Worm (Caenorhabditis elegans): ENCODE results near the gene cpin-1.
A peak's percentile ranks its signal among the peaks of the same experiment; 100 is the strongest.

cpin-1 gene

ce11 chrIV:9469293-9469692 is 18.8 kb downstream of the cpin-1 start:
- TF ChIP-seq sma-9 (GFP tag; optimal IDR thresholded peaks at IDR 0.05): peak; percentile 7
- TF ChIP-seq sma-9 (tag; optimal IDR thresholded peaks at IDR 0.05): no peak
- no peak for TF ChIP-seq lin-13 (GFP tag; optimal IDR thresholded peaks at IDR 0.05)

- peak; percentile 51 for TF ChIP-seq nhr-129 (tag; optimal IDR thresholded peaks at IDR 0.05)
- TF ChIP-seq dmd-4 (tag; optimal IDR thresholded peaks at IDR 0.05): no peak
- peak; percentile 65 for TF ChIP-seq nhr-21 (tag; optimal IDR thresholded peaks at IDR 0.05)
- no peak for TF ChIP-seq gmeb-1 (tag; optimal IDR thresholded peaks at IDR 0.05)
- TF ChIP-seq elt-3 (tag; optimal IDR thresholded peaks at IDR 0.05): no peak
- no peak for TF ChIP-seq ztf-11 (tag; optimal IDR thresholded peaks at IDR 0.05)
- TF ChIP-seq nhr-25 (tag; optimal IDR thresholded peaks at IDR 0.05): peak; percentile 41
- TF ChIP-seq ceh-16 (tag; optimal IDR thresholded peaks at IDR 0.05): peak; percentile 22
- TF ChIP-seq zag-1 (tag; optimal IDR thresholded peaks at IDR 0.05): no peak
- TF ChIP-seq lsy-2 (tag; optimal IDR thresholded peaks at IDR 0.05): no peak
- no peak for TF ChIP-seq ama-1 (optimal IDR thresholded peaks at IDR 0.05)
- no peak for TF ChIP-seq ztf-1 (GFP tag; conservative IDR thresholded peaks at IDR 0.05)
- peak; percentile 78 for TF ChIP-seq Y55F3AM.14 (GFP tag; optimal IDR thresholded peaks at IDR 0.05)
- no peak for TF ChIP-seq sem-4 (tag; optimal IDR thresholded peaks at IDR 0.05)
- no peak for TF ChIP-seq lin-13 (GFP tag; optimal IDR thresholded peaks at IDR 0.05)
- TF ChIP-seq mdl-1 (tag; optimal IDR thresholded peaks at IDR 0.05): no peak
- TF ChIP-seq egl-27 (tag; optimal IDR thresholded peaks at IDR 0.05): no peak
- no peak for TF ChIP-seq unc-62 (GFP tag; optimal IDR thresholded peaks at IDR 0.05)
- TF ChIP-seq nhr-11 (tag; optimal IDR thresholded peaks at IDR 0.05): peak; percentile 15
- TF ChIP-seq unc-39 (tag; optimal IDR thresholded peaks at IDR 0.05): no peak
- no peak for TF ChIP-seq aly-2 (tag; optimal IDR thresholded peaks at IDR 0.05)
- no peak for TF ChIP-seq ztf-4 (tag; optimal IDR thresholded peaks at IDR 0.05)
- TF ChIP-seq sma-9 (GFP tag; optimal IDR thresholded peaks at IDR 0.05): peak; percentile 86
- TF ChIP-seq sma-9 (tag; optimal IDR thresholded peaks at IDR 0.05): no peak
- no peak for TF ChIP-seq nhr-12 (tag; optimal IDR thresholded peaks at IDR 0.05)
- TF ChIP-seq nhr-10 (tag; optimal IDR thresholded peaks at IDR 0.05): no peak
- no peak for TF ChIP-seq lin-39 (tag; optimal IDR thresholded peaks at IDR 0.05)
- TF ChIP-seq nhr-77 (tag; optimal IDR thresholded peaks at IDR 0.05): no peak
- peak; percentile 44 for TF ChIP-seq blmp-1 (tag; optimal IDR thresholded peaks at IDR 0.05; ENCODE audit: insufficient read depth)
- peak; percentile 37 for TF ChIP-seq C34F6.9 (tag; optimal IDR thresholded peaks at IDR 0.05)
- peak; percentile 58 for TF ChIP-seq fos-1 (tag; optimal IDR thresholded peaks at IDR 0.05)
- TF ChIP-seq nhr-237 (tag; optimal IDR thresholded peaks at IDR 0.05): no peak
- no peak for TF ChIP-seq ceh-82 (tag; optimal IDR thresholded peaks at IDR 0.05)
- peak; percentile 3 for TF ChIP-seq crh-2 (tag; optimal IDR thresholded peaks at IDR 0.05)
- TF ChIP-seq nhr-6 (tag; optimal IDR thresholded peaks at IDR 0.05): no peak
- peak; percentile 44 for TF ChIP-seq sma-3 (GFP tag; optimal IDR thresholded peaks at IDR 0.05)
- peak; percentile 13 for TF ChIP-seq mab-5 (tag; optimal IDR thresholded peaks at IDR 0.05)
- no peak for TF ChIP-seq snpc-4 (tag; optimal IDR thresholded peaks at IDR 0.05)
- TF ChIP-seq lin-11 (tag; optimal IDR thresholded peaks at IDR 0.05): no peak
- TF ChIP-seq F13H6.1 (tag; optimal IDR thresholded peaks at IDR 0.05): no peak
- no peak for TF ChIP-seq mbf-1 (tag; optimal IDR thresholded peaks at IDR 0.05)
- no peak for TF ChIP-seq elt-1 (tag; optimal IDR thresholded peaks at IDR 0.05)
- TF ChIP-seq peb-1 (tag; optimal IDR thresholded peaks at IDR 0.05): no peak
- TF ChIP-seq alr-1 (tag; optimal IDR thresholded peaks at IDR 0.05): no peak
- TF ChIP-seq unc-55 (GFP tag; optimal IDR thresholded peaks at IDR 0.05): no peak
- no peak for TF ChIP-seq skn-1 (tag; optimal IDR thresholded peaks at IDR 0.05)
- TF ChIP-seq nhr-23 (tag; optimal IDR thresholded peaks at IDR 0.05): no peak
- TF ChIP-seq R02D3.7 (tag; optimal IDR thresholded peaks at IDR 0.05): no peak
- no peak for TF ChIP-seq ZK546.5 (tag; optimal IDR thresholded peaks at IDR 0.05)
Measured at ce11 chrIV:9477135-9477928, 26.9 kb downstream of the cpin-1 start, which contains the start of gene wrt-3. TSS of gene wrt-3 (minus strand) at chrIV:9477456.
